Worm (Caenorhabditis elegans): ENCODE measurements around the gene D1053.2.

- TF ChIP-seq W03F9.2 (tag; optimal IDR thresholded peaks at IDR 0.05) = no peak
- no peak for TF ChIP-seq him-1 (tag; optimal IDR thresholded peaks at IDR 0.05)
Observed at ce11 chrX:11765860-11766259, 37.9 kb downstream of the D1053.2 start.

Data from whole organism, L4/young adult.